Fruit fly (Drosophila melanogaster) whole organism, pupa: ENCODE data around the gene DhpD.

Experiments used
- CG10348 ChIP-seq: fragments of 200-800 bp; sonication (Bioruptor generic); IDR thresholded peaks from 2 replicates; pipeline ENCODE4 v1.3.6; 2022; ENCODE audit warnings: missing biosample characterization, missing genetic modification characterization
- CG13204 ChIP-seq: fragments of 200-800 bp; sonication (Bioruptor generic); optimal IDR thresholded peaks from 2 replicates; lab custom pipeline; 2018; ENCODE audit warnings: missing biosample characterization, mild to moderate bottlenecking, missing genetic modification characterization, moderate library complexity
- CG32121 ChIP-seq: fragments of 200-800 bp; sonication (Bioruptor generic); IDR thresholded peaks from 2 replicates; pipeline ENCODE4 v1.3.6; 2022; ENCODE audit warnings: missing biosample characterization, missing genetic modification characterization
- CG4496 ChIP-seq: fragments of 200-800 bp; sonication (Bioruptor generic); IDR thresholded peaks from 3 replicates; pipeline ENCODE4 v1.3.6; 2022; ENCODE audit warnings: missing biosample characterization, missing genetic modification characterization
- CG8159 ChIP-seq: fragments of 200-800 bp; sonication (Bioruptor generic); optimal IDR thresholded peaks from 3 replicates; lab custom pipeline; 2018; ENCODE audit warnings: missing biosample characterization, mild to moderate bottlenecking, missing genetic modification characterization, moderate library complexity
- CG8301 ChIP-seq: fragments of 200-800 bp; sonication (Bioruptor generic); optimal IDR thresholded peaks from 2 replicates; lab custom pipeline; 2018; ENCODE audit warnings: missing biosample characterization, mild to moderate bottlenecking, missing genetic modification characterization
- CG9948 ChIP-seq: fragments of 200-800 bp; sonication (Bioruptor generic); optimal IDR thresholded peaks from 2 replicates; lab custom pipeline; 2018; ENCODE audit warnings: missing biosample characterization, mild to moderate bottlenecking, missing genetic modification characterization, moderate library complexity
- EcR ChIP-seq: fragments of 200-800 bp; sonication (Bioruptor generic); optimal IDR thresholded peaks from 3 replicates; lab custom pipeline; 2019; ENCODE audit warnings: missing biosample characterization, missing genetic modification characterization, mild to moderate bottlenecking, moderate library complexity, missing genetic modification reagents
- Ets98B ChIP-seq: fragments of 200-800 bp; sonication (Bioruptor generic); IDR thresholded peaks from 2 replicates; pipeline ENCODE4 v1.3.6; 2022; ENCODE audit warnings: missing biosample characterization, missing genetic modification characterization
- Pif1B ChIP-seq: fragments of 200-800 bp; sonication (Bioruptor generic); optimal IDR thresholded peaks from 3 replicates; lab custom pipeline; 2016; ENCODE audit warnings: missing biosample characterization, missing genetic modification characterization
- Snoo ChIP-seq: fragments of 200-800 bp; sonication (Bioruptor generic); optimal IDR thresholded peaks from 3 replicates; lab custom pipeline; 2017; ENCODE audit warnings: missing biosample characterization, mild to moderate bottlenecking, missing genetic modification characterization, inconsistent platforms
- fd96Ca ChIP-seq: fragments of 200-800 bp; sonication (Bioruptor generic); IDR thresholded peaks from 3 replicates; pipeline ENCODE4 v1.3.6; 2022; ENCODE audit warnings: missing biosample characterization, missing genetic modification characterization
- gl ChIP-seq: fragments of 200-800 bp; sonication (Bioruptor generic); optimal IDR thresholded peaks from 2 replicates; lab custom pipeline; 2018; ENCODE audit warnings: missing biosample characterization, mild to moderate bottlenecking, missing genetic modification characterization
- rn ChIP-seq: fragments of 200-800 bp; sonication (Bioruptor generic); IDR thresholded peaks from 2 replicates; pipeline ENCODE4 v1.3.6; 2022; ENCODE audit warnings: missing biosample characterization, missing genetic modification characterization

dm6 chr3R:4215264-4215993 lies 13.6 kb downstream of the DhpD start, which contains the start of gene CG14636:
- TF ChIP-seq rn (GFP tag; lab: Robert Waterston, UW) (peak; percentile 36; the same call in 1 of the 2 replicates), CG8159 (tag; lab: Kevin White, UChicago) (peak; percentile 33), Snoo (tag; lab: Kevin White, UChicago) (peak; percentile 63), Pif1B (GFP tag; lab: Kevin White, UChicago) (peak; percentile 56), CG4496 (GFP tag; lab: Robert Waterston, UW) (peak; percentile 51; the same call in 2 of the 3 replicates), CG13204 (GFP tag; lab: Kevin White, UChicago) (peak; percentile 24), CG8301 (no peak), gl (tag; lab: Kevin White, UChicago) (no peak), fd96Ca (GFP tag; lab: Robert Waterston, UW) (peak; percentile 83), EcR (GFP tag; lab: Kevin White, UChicago) (no peak), Ets98B (GFP tag; lab: Robert Waterston, UW) (peak; percentile 65), CG32121 (GFP tag; lab: Robert Waterston, UW) (peak; percentile 81; the same call in 1 of the 2 replicates), CG9948 (tag; lab: Kevin White, UChicago) (peak; percentile 19), CG10348 (GFP tag; lab: Robert Waterston, UW) (no peak)
